Worm (Caenorhabditis elegans) whole organism, late embryonic: ENCODE measurements around the gene srh-235.

Experiments
- ceh-45 ChIP-seq: fragments of 200-800 bp; sonication (Bioruptor generic); IDR thresholded peaks from 2 replicates; pipeline ENCODE4 v1.3.6; 2022; ENCODE audit warnings: missing genetic modification reagents, missing genetic modification characterization, missing compliant biosample characterization
- ceh-9 ChIP-seq: sonication (generic microtip); optimal IDR thresholded peaks from 2 replicates; lab custom pipeline; 2016; ENCODE audit warnings: mild to moderate bottlenecking, missing genetic modification characterization, inconsistent platforms, missing compliant biosample characterization
- elt-4 ChIP-seq: sonication (generic microtip); optimal IDR thresholded peaks from 2 replicates; lab custom pipeline; 2016; ENCODE audit warnings: missing genetic modification characterization, missing compliant biosample characterization
- fkh-6 ChIP-seq: sonication (generic microtip); optimal IDR thresholded peaks from 2 replicates; lab custom pipeline; 2016; ENCODE audit warnings: missing genetic modification characterization, missing compliant biosample characterization
- hlh-15 ChIP-seq: sonication (generic microtip); optimal IDR thresholded peaks from 2 replicates; lab custom pipeline; 2016; ENCODE audit warnings: missing genetic modification characterization, missing compliant biosample characterization
- nfya-1 ChIP-seq: sonication (generic microtip); optimal IDR thresholded peaks from 2 replicates; lab custom pipeline; 2017; ENCODE audit warnings: missing genetic modification characterization, mild to moderate bottlenecking, missing compliant biosample characterization, antibody characterized with exemption, moderate library complexity
- npax-4 ChIP-seq: sonication (generic microtip); optimal IDR thresholded peaks from 2 replicates; lab custom pipeline; 2016; ENCODE audit warnings: missing genetic modification characterization, missing compliant biosample characterization
- pax-1 ChIP-seq: fragments of 150-350 bp; optimal IDR thresholded peaks from 2 replicates; lab custom pipeline; 2014; ENCODE audit warnings: missing biosample characterization, missing genetic modification characterization
- syd-9 ChIP-seq: sonication (generic microtip); optimal IDR thresholded peaks from 2 replicates; lab custom pipeline; 2016; ENCODE audit warnings: mild to moderate bottlenecking, missing genetic modification characterization, moderate library complexity, missing compliant biosample characterization
- tbx-2 ChIP-seq: sonication (generic microtip); optimal IDR thresholded peaks from 2 replicates; lab custom pipeline; 2016; ENCODE audit warnings: missing genetic modification characterization, missing compliant biosample characterization
- zip-5 ChIP-seq: sonication (generic microtip); optimal IDR thresholded peaks from 2 replicates; lab custom pipeline; 2016; ENCODE audit warnings: missing genetic modification characterization, missing compliant biosample characterization
- ztf-16 ChIP-seq: sonication (generic microtip); optimal IDR thresholded peaks from 2 replicates; lab custom pipeline; 2017; ENCODE audit warnings: missing genetic modification characterization, missing compliant biosample characterization

DNA sequence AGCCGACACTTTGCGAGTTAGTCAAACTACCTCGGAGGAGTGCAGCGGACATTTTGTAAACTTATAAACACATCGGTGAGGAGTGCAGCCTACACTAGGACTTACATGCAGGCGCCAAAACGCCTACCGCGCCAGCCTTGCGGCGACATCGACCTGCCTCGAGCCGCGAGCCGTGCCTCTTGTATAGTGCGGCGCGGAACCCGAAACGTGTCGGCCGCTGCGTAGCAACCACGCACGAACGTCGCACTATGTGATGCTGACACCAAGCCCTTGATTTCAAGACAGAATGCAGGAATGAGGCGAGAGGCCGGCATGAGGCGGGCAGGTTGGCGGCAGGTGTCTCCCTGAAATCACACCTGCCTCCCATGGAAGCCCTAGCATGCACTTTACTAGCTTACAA is 42.2 kb downstream of the srh-235 start:
- TF ChIP-seq npax-4 (tag; lab: Kevin White, UChicago) (no peak), syd-9 (tag; lab: Kevin White, UChicago) (no peak), nfya-1 (tag; lab: Kevin White, UChicago) (no peak), pax-1 (no peak), elt-4 (no peak), ceh-45 (no peak), hlh-15 (tag; lab: Kevin White, UChicago) (no peak), zip-5 (tag; lab: Kevin White, UChicago) (no peak), ceh-9 (no peak), fkh-6 (no peak), tbx-2 (tag; lab: Kevin White, UChicago) (no peak), ztf-16 (no peak)
